Fruit fly (Drosophila melanogaster) whole organism, prepupa: ENCODE data around the gene MFS18.

ENCODE experiments used
- Blimp-1 ChIP-seq: fragments of 200-800 bp; sonication (Bioruptor generic); optimal IDR thresholded peaks from 3 replicates; lab custom pipeline; 2017; ENCODE audit warnings: missing biosample characterization, missing genetic modification characterization, mild to moderate bottlenecking, moderate library complexity, missing genetic modification reagents
- CG10631 ChIP-seq: fragments of 200-800 bp; sonication (Bioruptor generic); optimal IDR thresholded peaks from 2 replicates; lab custom pipeline; 2016; ENCODE audit warnings: missing biosample characterization, missing genetic modification characterization
- CG11762 ChIP-seq: fragments of 200-800 bp; sonication (Bioruptor generic); optimal IDR thresholded peaks from 3 replicates; lab custom pipeline; 2016; ENCODE audit warnings: missing biosample characterization, missing genetic modification characterization; ENCODE audit not compliant: insufficient read depth
- CG1621 ChIP-seq: fragments of 200-800 bp; sonication (Bioruptor generic); optimal IDR thresholded peaks from 3 replicates; lab custom pipeline; 2018; ENCODE audit warnings: missing biosample characterization, mild to moderate bottlenecking, missing genetic modification characterization
- CG3032 ChIP-seq: fragments of 200-800 bp; optimal IDR thresholded peaks from 2 replicates; lab custom pipeline; 2019; ENCODE audit warnings: missing biosample characterization, mild to moderate bottlenecking, missing genetic modification characterization, moderate library complexity
- CG31627 ChIP-seq: fragments of 200-800 bp; sonication (Bioruptor generic); optimal IDR thresholded peaks from 3 replicates; lab custom pipeline; 2016; ENCODE audit warnings: missing biosample characterization, missing genetic modification characterization
- CG32006 ChIP-seq: fragments of 200-800 bp; sonication (Bioruptor generic); optimal IDR thresholded peaks from 3 replicates; lab custom pipeline; 2017; ENCODE audit warnings: missing biosample characterization, mild to moderate bottlenecking, missing genetic modification characterization
- CG3919 ChIP-seq: fragments of 200-800 bp; sonication (Bioruptor generic); optimal IDR thresholded peaks from 3 replicates; lab custom pipeline; 2016; ENCODE audit warnings: missing biosample characterization, missing genetic modification characterization
- CG6163 ChIP-seq: fragments of 200-800 bp; sonication (Bioruptor generic); IDR thresholded peaks from 3 replicates; pipeline ENCODE4 v1.3.6; 2022; ENCODE audit warnings: missing biosample characterization, missing genetic modification characterization
- CG6276 ChIP-seq: fragments of 200-800 bp; sonication (Bioruptor generic); optimal IDR thresholded peaks from 2 replicates; lab custom pipeline; 2017; ENCODE audit warnings: missing biosample characterization, mild to moderate bottlenecking, missing genetic modification characterization
- CG6792 ChIP-seq: fragments of 200-800 bp; sonication (Bioruptor generic); optimal IDR thresholded peaks from 3 replicates; lab custom pipeline; 2016; ENCODE audit warnings: missing biosample characterization, missing genetic modification characterization
- CG6808 ChIP-seq: fragments of 200-800 bp; sonication (Bioruptor generic); optimal IDR thresholded peaks from 3 replicates; lab custom pipeline; 2017; ENCODE audit warnings: missing biosample characterization, missing genetic modification characterization, mild to moderate bottlenecking, moderate library complexity, missing genetic modification reagents
- CG7368 ChIP-seq: fragments of 200-800 bp; sonication (Bioruptor generic); optimal IDR thresholded peaks from 3 replicates; lab custom pipeline; 2016; ENCODE audit warnings: missing biosample characterization, missing genetic modification characterization
- CG8119 ChIP-seq: fragments of 200-800 bp; sonication (Bioruptor generic); IDR thresholded peaks from 3 replicates; pipeline ENCODE4 v1.3.6; 2022; ENCODE audit warnings: missing biosample characterization, missing genetic modification characterization
- CG8319 ChIP-seq: fragments of 200-800 bp; sonication (Bioruptor generic); optimal IDR thresholded peaks from 3 replicates; lab custom pipeline; 2016; ENCODE audit warnings: missing biosample characterization, missing genetic modification characterization
- CG8632 ChIP-seq: fragments of 200-800 bp; sonication (Bioruptor generic); optimal IDR thresholded peaks from 3 replicates; lab custom pipeline; 2016; ENCODE audit warnings: missing biosample characterization, missing genetic modification characterization
- Eip75B ChIP-seq: fragments of 200-800 bp; sonication (Bioruptor generic); optimal IDR thresholded peaks from 3 replicates; lab custom pipeline; 2016; ENCODE audit warnings: missing biosample characterization, missing genetic modification characterization
- Eip78C ChIP-seq: fragments of 200-800 bp; sonication (Bioruptor generic); peaks from one replicate; lab custom pipeline; 2016; ENCODE audit warnings: missing biosample characterization, missing genetic modification characterization
- Eip93F ChIP-seq: fragments of 200-800 bp; sonication (Bioruptor generic); optimal IDR thresholded peaks from 2 replicates; lab custom pipeline; 2016; ENCODE audit warnings: missing biosample characterization, mild to moderate bottlenecking, missing genetic modification characterization
- Ets21C ChIP-seq: fragments of 200-800 bp; sonication (Bioruptor generic); optimal IDR thresholded peaks from 3 replicates; lab custom pipeline; 2016; ENCODE audit warnings: missing biosample characterization, missing genetic modification characterization
- Hr38 ChIP-seq: sonication (Bioruptor generic); optimal IDR thresholded peaks from 2 replicates; lab custom pipeline; 2016; ENCODE audit warnings: missing biosample characterization, missing genetic modification characterization
- Hr4 ChIP-seq: fragments of 200-800 bp; sonication (Bioruptor generic); optimal IDR thresholded peaks from 3 replicates; lab custom pipeline; 2016; ENCODE audit warnings: missing biosample characterization, missing genetic modification characterization
- Lpt ChIP-seq: fragments of 200-800 bp; sonication (Bioruptor generic); optimal IDR thresholded peaks from 3 replicates; lab custom pipeline; 2016; ENCODE audit warnings: missing biosample characterization, missing genetic modification characterization
- Met ChIP-seq: fragments of 200-800 bp; sonication (Bioruptor generic); optimal IDR thresholded peaks from 3 replicates; lab custom pipeline; 2016; ENCODE audit warnings: missing biosample characterization, missing genetic modification characterization
- OdsH ChIP-seq: fragments of 200-800 bp; sonication (Bioruptor generic); optimal IDR thresholded peaks from 3 replicates; lab custom pipeline; 2016; ENCODE audit warnings: missing biosample characterization, missing genetic modification characterization
- Smox ChIP-seq: fragments of 200-800 bp; sonication (Bioruptor generic); optimal IDR thresholded peaks from 3 replicates; lab custom pipeline; 2016; ENCODE audit warnings: missing biosample characterization, missing genetic modification characterization
- Sox102F ChIP-seq: fragments of 200-800 bp; sonication (Bioruptor generic); optimal IDR thresholded peaks from 2 replicates; lab custom pipeline; 2016; ENCODE audit warnings: missing biosample characterization, mild to moderate bottlenecking, missing genetic modification characterization
- Sox14 ChIP-seq: fragments of 200-800 bp; sonication (Bioruptor generic); optimal IDR thresholded peaks from 3 replicates; lab custom pipeline; 2016; ENCODE audit warnings: missing biosample characterization, missing genetic modification characterization
- Sox15 ChIP-seq: fragments of 200-800 bp; sonication (Bioruptor generic); optimal IDR thresholded peaks from 3 replicates; lab custom pipeline; 2016; ENCODE audit warnings: missing biosample characterization, missing genetic modification characterization
- achi ChIP-seq: fragments of 200-800 bp; sonication (Bioruptor generic); optimal IDR thresholded peaks from 3 replicates; lab custom pipeline; 2016; ENCODE audit warnings: missing biosample characterization, missing genetic modification characterization
- acj6 ChIP-seq: fragments of 200-800 bp; sonication (Bioruptor generic); optimal IDR thresholded peaks from 3 replicates; lab custom pipeline; 2016; ENCODE audit warnings: missing biosample characterization, missing genetic modification characterization
- cyc ChIP-seq: fragments of 200-800 bp; sonication (Bioruptor generic); optimal IDR thresholded peaks from 3 replicates; lab custom pipeline; 2016; ENCODE audit warnings: missing biosample characterization, missing genetic modification characterization
- dac ChIP-seq: fragments of 200-800 bp; sonication (Bioruptor generic); optimal IDR thresholded peaks from 2 replicates; lab custom pipeline; 2017; ENCODE audit warnings: missing biosample characterization, mild to moderate bottlenecking, missing genetic modification characterization
- eg ChIP-seq: fragments of 200-800 bp; sonication (Bioruptor generic); IDR thresholded peaks from 3 replicates; pipeline ENCODE4 v1.3.6; 2022; ENCODE audit warnings: missing biosample characterization, missing genetic modification characterization
- esn ChIP-seq: fragments of 200-800 bp; sonication (Bioruptor generic); optimal IDR thresholded peaks from 2 replicates; lab custom pipeline; 2016; ENCODE audit warnings: missing biosample characterization, mild to moderate bottlenecking, missing genetic modification characterization, moderate library complexity
- fkh ChIP-seq: fragments of 200-800 bp; sonication (Bioruptor generic); optimal IDR thresholded peaks from 3 replicates; lab custom pipeline; 2017; ENCODE audit warnings: missing biosample characterization, mild to moderate bottlenecking, missing genetic modification characterization, moderate library complexity
- lz ChIP-seq: fragments of 200-800 bp; sonication (Bioruptor generic); optimal IDR thresholded peaks from 3 replicates; lab custom pipeline; 2016; ENCODE audit warnings: missing biosample characterization, missing genetic modification characterization
- salr ChIP-seq, 2 experiments: fragments of 200-800 bp; sonication (Bioruptor generic); optimal IDR thresholded peaks; 3 replicates each; lab custom pipeline; 2016 to 2018; ENCODE audit warnings: missing biosample characterization in 2 of 2, missing genetic modification characterization in 2 of 2, mild to moderate bottlenecking in 1 of 2
- ss ChIP-seq, 2 experiments: fragments of 200-800 bp; sonication (Bioruptor generic); optimal IDR thresholded peaks; 2 replicates in 1 of 2; 3 replicates in 1 of 2; lab custom pipeline; 2017 to 2018; ENCODE audit warnings: mild to moderate bottlenecking in 2 of 2, missing biosample characterization in 2 of 2, missing genetic modification characterization in 2 of 2, moderate library complexity in 1 of 2
- svp ChIP-seq: fragments of 200-800 bp; sonication (Bioruptor generic); peaks from one replicate; lab custom pipeline; 2016; ENCODE audit warnings: missing biosample characterization, missing genetic modification characterization
- vri ChIP-seq: fragments of 200-800 bp; sonication (Bioruptor generic); optimal IDR thresholded peaks from 3 replicates; lab custom pipeline; 2016; ENCODE audit warnings: missing biosample characterization, mild to moderate bottlenecking, missing genetic modification characterization

Gene MFS18

dm6 chr2L:4476672-4477273 lies 28.3 kb upstream of the MFS18 start, which contains the start of gene ine (continued):
- TF ChIP-seq CG31627 (GFP tag; lab: Kevin White, UChicago) = no peak
- TF ChIP-seq Met = no peak
- TF ChIP-seq, all 60 proteins: peak for 5

DNA sequence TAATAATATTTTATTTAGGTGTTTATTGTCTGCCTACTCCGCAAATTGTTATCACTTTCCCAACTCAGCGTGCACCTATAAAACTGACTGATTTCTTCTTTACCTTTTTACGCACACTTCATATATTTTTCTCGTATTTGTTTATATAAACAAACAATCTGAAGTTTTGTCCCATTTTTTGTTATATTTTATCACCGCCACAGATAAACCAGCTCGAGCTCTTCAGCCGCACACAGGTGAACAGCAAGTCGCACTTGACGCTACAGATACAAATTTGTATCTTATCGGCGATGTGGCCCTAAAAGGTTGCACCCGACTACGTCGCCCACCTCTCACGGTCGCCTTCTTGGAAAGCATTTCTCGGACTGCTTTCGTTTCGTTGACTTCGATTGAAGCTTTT lies 27.0 kb upstream of the MFS18 start:
- TF ChIP-seq acj6 (GFP tag; lab: Kevin White, UChicago) (no peak), fkh (GFP tag; lab: Kevin White, UChicago) (peak; percentile 46), dac (GFP tag; lab: Kevin White, UChicago) (no peak), salr (GFP tag; optimal IDR thresholded peaks at IDR 0.05; lab: Kevin White, UChicago) (no peak)

dm6 chr2L:4464946-4465345 lies 16.5 kb upstream of the MFS18 start, which contains the start of gene FIG4:
FIG4 (plus strand) TSS chr2L:4465174.
- TF ChIP-seq ss (GFP tag; optimal IDR thresholded peaks at IDR 0.05; lab: Kevin White, UChicago) = no peak
- no peak for TF ChIP-seq CG3919 (GFP tag; lab: Kevin White, UChicago)
- TF ChIP-seq CG6808 (GFP tag; lab: Kevin White, UChicago) = no peak
- no peak for TF ChIP-seq CG32006
- TF ChIP-seq achi (GFP tag; lab: Kevin White, UChicago) = no peak
- TF ChIP-seq Sox102F (GFP tag; lab: Kevin White, UChicago) = peak; percentile 36
- TF ChIP-seq acj6 (GFP tag; lab: Kevin White, UChicago) = no peak
- peak; percentile 16 for TF ChIP-seq esn (GFP tag; lab: Kevin White, UChicago)
- no peak for TF ChIP-seq lz (GFP tag; lab: Kevin White, UChicago)

dm6 chr2L:4463323-4463722 lies 14.9 kb upstream of the MFS18 start, which contains the start of the genes CG15443 and Paris:
CG15443 (minus strand) TSS chr2L:4463447.
Paris (plus strand) TSS chr2L:4463611.
- TF ChIP-seq Eip78C (GFP tag; lab: Kevin White, UChicago) (peak; percentile 32), esn (GFP tag; lab: Kevin White, UChicago) (no peak), fkh (GFP tag; lab: Kevin White, UChicago) (peak; percentile 36), eg (GFP tag; lab: Robert Waterston, UW) (no peak)

DNA sequence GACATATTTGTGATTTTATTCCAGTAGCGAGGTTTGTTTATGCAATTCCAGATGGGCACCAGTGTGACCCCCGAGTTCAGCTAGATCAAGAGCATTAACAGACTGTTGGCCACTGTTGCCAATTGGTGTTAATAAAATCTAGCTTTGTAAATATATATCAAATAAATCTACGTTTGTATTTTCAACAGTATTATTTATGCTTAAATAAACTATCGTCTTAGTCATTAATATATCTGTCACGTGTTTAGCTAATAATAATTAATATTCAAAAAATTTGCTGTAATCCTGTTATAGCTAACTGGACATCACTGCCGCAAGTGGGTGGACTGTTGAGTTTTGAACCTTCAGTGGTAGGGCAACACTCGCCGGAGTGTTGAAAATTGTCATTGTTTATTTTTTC lies 11.1 kb upstream of the MFS18 start, which contains the start of the genes mRpL27 and CG15435:
TSS of gene mRpL27 (minus strand) at position 96 of the 400 bp plus-strand sequence.
TSS of gene CG15435 (plus strand) at position 187 of the 400 bp plus-strand sequence.
- no peak for TF ChIP-seq CG11762 (GFP tag; lab: Kevin White, UChicago)
- TF ChIP-seq Eip75B (GFP tag; lab: Kevin White, UChicago) = no peak
- no peak for TF ChIP-seq CG6808 (GFP tag; lab: Kevin White, UChicago)
- peak; percentile 77 for TF ChIP-seq Eip78C (GFP tag; lab: Kevin White, UChicago)
- no peak for TF ChIP-seq CG6276 (GFP tag; lab: Kevin White, UChicago)
- TF ChIP-seq CG8119 (GFP tag; lab: Robert Waterston, UW) = no peak
- TF ChIP-seq achi (GFP tag; lab: Kevin White, UChicago) = no peak
- no peak for TF ChIP-seq Sox102F (GFP tag; lab: Kevin White, UChicago)
- no peak for TF ChIP-seq Blimp-1 (GFP tag; lab: Kevin White, UChicago)
- no peak for TF ChIP-seq CG10631 (GFP tag; lab: Kevin White, UChicago)
- no peak for TF ChIP-seq Eip93F (GFP tag; lab: Kevin White, UChicago)
- no peak for TF ChIP-seq CG8632 (GFP tag; lab: Kevin White, UChicago)
- TF ChIP-seq CG31627 (GFP tag; lab: Kevin White, UChicago) = peak; percentile 5
- TF ChIP-seq CG6163 (GFP tag; lab: Robert Waterston, UW) = no peak
- no peak for TF ChIP-seq acj6 (GFP tag; lab: Kevin White, UChicago)
- TF ChIP-seq CG7368 (GFP tag; lab: Kevin White, UChicago) = no peak
- TF ChIP-seq Ets21C (GFP tag; lab: Kevin White, UChicago) = no peak
- no peak for TF ChIP-seq OdsH (GFP tag; lab: Kevin White, UChicago)
- TF ChIP-seq CG3919 (GFP tag; lab: Kevin White, UChicago) = no peak
- TF ChIP-seq Sox15 (GFP tag; lab: Kevin White, UChicago) = no peak
- TF ChIP-seq svp (GFP tag; lab: Kevin White, UChicago) = peak; percentile 92
- TF ChIP-seq CG6792 (GFP tag; lab: Kevin White, UChicago) = no peak
- no peak for TF ChIP-seq Hr4 (GFP tag; lab: Kevin White, UChicago)
- no peak for TF ChIP-seq CG32006
- TF ChIP-seq fkh (GFP tag; lab: Kevin White, UChicago) = peak; percentile 86
- TF ChIP-seq CG1621 = peak; percentile 44
- TF ChIP-seq cyc = no peak
- no peak for TF ChIP-seq vri (GFP tag; lab: Kevin White, UChicago)
- TF ChIP-seq CG8319 (GFP tag; lab: Kevin White, UChicago) = no peak
- no peak for TF ChIP-seq Hr38
- TF ChIP-seq CG3032 (tag; lab: Kevin White, UChicago) = peak; percentile 25
- TF ChIP-seq Sox14 (GFP tag; lab: Kevin White, UChicago) = peak; percentile 50
- no peak for TF ChIP-seq Smox (GFP tag; lab: Kevin White, UChicago)
- no peak for TF ChIP-seq Lpt (GFP tag; lab: Kevin White, UChicago)
- no peak for TF ChIP-seq ss (GFP tag; optimal IDR thresholded peaks at IDR 0.05; lab: Kevin White, UChicago)
